ENCODE assay signal across 1 fruit fly cellular context in the genomic region with DNA sequence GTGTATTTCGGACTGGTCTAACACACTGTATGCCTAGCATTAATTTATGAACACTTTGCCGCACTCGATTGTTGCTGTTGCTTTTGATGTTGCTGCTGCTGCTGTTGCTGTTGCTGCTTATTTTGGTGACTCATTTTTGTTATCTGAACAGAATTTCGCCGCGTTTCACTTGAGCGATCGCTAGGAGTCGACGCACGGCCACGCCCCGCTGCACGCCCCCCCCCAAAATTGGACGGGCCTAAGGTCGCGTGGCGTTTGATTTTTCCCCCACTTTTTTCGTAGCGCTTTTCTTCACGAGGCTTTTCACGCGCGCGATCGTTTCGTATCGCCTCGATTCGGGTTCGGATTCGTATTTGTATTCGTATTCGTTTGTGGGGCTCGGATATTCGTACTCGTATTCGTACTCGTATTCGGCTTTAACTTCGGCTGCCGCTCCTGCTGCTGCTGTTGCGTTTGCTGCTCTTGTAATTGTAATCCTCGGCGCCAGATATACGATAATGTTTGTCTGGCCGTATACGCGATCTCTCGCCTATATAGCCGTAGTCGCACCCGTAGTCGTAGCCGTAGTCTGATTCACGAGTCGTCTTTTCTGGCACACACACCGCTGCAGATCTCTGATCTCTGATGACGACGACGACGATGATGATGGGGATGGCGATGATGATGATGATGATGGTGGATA.
TF ChIP-seq lines count a peak whose summit lies in the region.

No protein-coding gene starts in this region.

TF ChIP-seq in whole organism, embryonic, 481 proteins besides CTCF, POLR2A, EP300 and RAD21 (continued from another document):
- TF ChIP-seq CG12769 (tag; optimal IDR thresholded peaks at IDR 0.05; lab: Kevin White, UChicago) (peak; percentile 55), Oaz (GFP tag; IDR thresholded peaks at IDR 0.05; lab: Robert Waterston, UW) (no peak), Aef1 (GFP tag; IDR thresholded peaks at IDR 0.05; lab: Robert Waterston, UW) (no peak), Hand (GFP tag; optimal IDR thresholded peaks at IDR 0.05; lab: Kevin White, UChicago) (no peak), p53 (GFP tag; optimal IDR thresholded peaks at IDR 0.05; lab: Kevin White, UChicago) (no peak), Adf1 (GFP tag; IDR thresholded peaks at IDR 0.05; lab: Robert Waterston, UW) (0 out of 2 replicates have a peak, but pooled peaks have one; percentile 28), CG10543 (GFP tag; optimal IDR thresholded peaks at IDR 0.05; lab: Kevin White, UChicago) (peak; percentile 46), NC2α (GFP tag; optimal IDR thresholded peaks at IDR 0.05; lab: Kevin White, UChicago) (no peak), gcm (GFP tag; optimal IDR thresholded peaks at IDR 0.05; lab: Kevin White, UChicago) (no peak), CG14050 (GFP tag; IDR thresholded peaks at IDR 0.05; lab: Robert Waterston, UW) (no peak), HLH4C (GFP tag; IDR thresholded peaks at IDR 0.05; lab: Robert Waterston, UW; ENCODE audit: partially characterized antibody) (0 out of 3 replicates have a peak, but pooled peaks have one; percentile 1), Mrtf (GFP tag; IDR thresholded peaks at IDR 0.05; lab: Robert Waterston, UW) (no peak), Hr78 (GFP tag; optimal IDR thresholded peaks at IDR 0.05; lab: Kevin White, UChicago) (peak in 1 of 2 experiments; percentile 9), Hsf (GFP tag; optimal IDR thresholded peaks at IDR 0.05; lab: Kevin White, UChicago) (no peak), TFAM (GFP tag; optimal IDR thresholded peaks at IDR 0.05; lab: Kevin White, UChicago) (no peak), vnd (GFP tag; IDR thresholded peaks at IDR 0.05; lab: Robert Waterston, UW; ENCODE audit: partially characterized antibody) (no peak), CG32772 (GFP tag; IDR thresholded peaks at IDR 0.05; lab: Robert Waterston, UW) (no peak), MTF-1 (GFP tag; optimal IDR thresholded peaks at IDR 0.05; lab: Kevin White, UChicago; ENCODE audit: borderline replicate concordance) (no peak), CG6854 (GFP tag; optimal IDR thresholded peaks at IDR 0.05; lab: Kevin White, UChicago) (no peak), crol (GFP tag; IDR thresholded peaks at IDR 0.05; lab: Robert Waterston, UW) (peak; percentile 65), CG10959 (GFP tag; IDR thresholded peaks at IDR 0.05; lab: Robert Waterston, UW) (no peak), chinmo (GFP tag; IDR thresholded peaks at IDR 0.05; lab: Robert Waterston, UW; ENCODE audit: partially characterized antibody) (peak; percentile 62; the same call in 1 of the 4 replicates), CG3065 (GFP tag; optimal IDR thresholded peaks at IDR 0.05; lab: Kevin White, UChicago) (peak; percentile 30)
